Worm (Caenorhabditis elegans) whole organism, L4 larva: Measurements from ENCODE around the gene gst-17.

Source experiments
- F10B5.3 ChIP-seq: sonication (generic microtip); optimal IDR thresholded peaks from 2 replicates; lab custom pipeline; 2016; ENCODE audit warnings: mild to moderate bottlenecking, missing genetic modification characterization, missing compliant biosample characterization
- F37D6.2 ChIP-seq: sonication (generic microtip); optimal IDR thresholded peaks from 2 replicates; lab custom pipeline; 2016; ENCODE audit warnings: mild to moderate bottlenecking, missing genetic modification characterization, missing compliant biosample characterization
- F49E8.2 ChIP-seq: sonication (generic microtip); optimal IDR thresholded peaks from 2 replicates; lab custom pipeline; 2016; ENCODE audit warnings: missing compliant biosample characterization, mild to moderate bottlenecking, missing genetic modification characterization, borderline replicate concordance
- T20F7.1 ChIP-seq: fragments of 200-800 bp; sonication (Bioruptor generic); optimal IDR thresholded peaks from 2 replicates; lab custom pipeline; 2018; ENCODE audit warnings: mild to moderate bottlenecking, missing genetic modification characterization, missing compliant biosample characterization
- Y48G9A.11 ChIP-seq: fragments of 200-800 bp; sonication (Bioruptor generic); IDR thresholded peaks from 2 replicates; pipeline ENCODE4 v1.3.6; 2022; ENCODE audit warnings: missing genetic modification reagents, missing genetic modification characterization, missing compliant biosample characterization
- Y75B8A.6 ChIP-seq: fragments of 200-800 bp; sonication (Bioruptor generic); IDR thresholded peaks from 2 replicates; pipeline ENCODE4 v1.3.6; 2022; ENCODE audit warnings: missing genetic modification reagents, missing genetic modification characterization, missing compliant biosample characterization
- ZK337.2 ChIP-seq: fragments of 200-800 bp; sonication (Bioruptor generic); IDR thresholded peaks from 2 replicates; pipeline ENCODE4 v1.3.6; 2022; ENCODE audit warnings: missing genetic modification reagents, missing genetic modification characterization, missing compliant biosample characterization
- aha-1 ChIP-seq: fragments of 150-350 bp; peaks from one replicate; lab custom pipeline; 2014; ENCODE audit warnings: missing biosample characterization, missing genetic modification characterization
- aly-2 ChIP-seq: sonication (generic microtip); optimal IDR thresholded peaks from 2 replicates; lab custom pipeline; 2018; ENCODE audit warnings: missing biosample characterization, missing genetic modification characterization
- ceh-20 ChIP-seq: fragments of 200-800 bp; sonication (Bioruptor generic); IDR thresholded peaks from 2 replicates; pipeline ENCODE4 v1.3.6; 2022; ENCODE audit warnings: missing genetic modification reagents, missing genetic modification characterization, missing compliant biosample characterization
- ceh-32 ChIP-seq: sonication (generic microtip); optimal IDR thresholded peaks from 2 replicates; lab custom pipeline; 2016; ENCODE audit warnings: mild to moderate bottlenecking, missing genetic modification characterization, missing compliant biosample characterization; ENCODE audit not compliant: poor library complexity
- ceh-62 ChIP-seq: sonication (generic microtip); optimal IDR thresholded peaks from 2 replicates; lab custom pipeline; 2017; ENCODE audit warnings: missing biosample characterization, missing genetic modification characterization
- daf-12 ChIP-seq: fragments of 150-350 bp; optimal IDR thresholded peaks from 2 replicates; lab custom pipeline; 2014; ENCODE audit warnings: missing biosample characterization, missing genetic modification reagents, missing genetic modification characterization
- daf-19 ChIP-seq: fragments of 200-800 bp; sonication (Bioruptor generic); conservative IDR thresholded peaks from 2 replicates; pipeline ENCODE4 v1.3.6; 2022; ENCODE audit warnings: missing genetic modification characterization, missing compliant biosample characterization
- dmd-8 ChIP-seq: fragments of 200-800 bp; sonication (Bioruptor generic); IDR thresholded peaks from 2 replicates; pipeline ENCODE4 v1.3.6; 2022; ENCODE audit warnings: missing genetic modification characterization, missing compliant biosample characterization
- duxl-1 ChIP-seq: sonication (generic microtip); optimal IDR thresholded peaks from 2 replicates; lab custom pipeline; 2016; ENCODE audit warnings: mild to moderate bottlenecking, missing genetic modification characterization, moderate library complexity, missing compliant biosample characterization; ENCODE audit not compliant: poor library complexity
- dve-1 ChIP-seq: sonication (generic microtip); optimal IDR thresholded peaks from 2 replicates; lab custom pipeline; 2017; ENCODE audit warnings: antibody characterized with exemption, mild to moderate bottlenecking, missing genetic modification characterization, missing compliant biosample characterization; ENCODE audit not compliant: insufficient read depth
- egl-43 ChIP-seq: fragments of 200-800 bp; sonication (Bioruptor generic); IDR thresholded peaks from 2 replicates; pipeline ENCODE4 v1.3.6; 2022; ENCODE audit warnings: missing genetic modification reagents, missing genetic modification characterization, missing compliant biosample characterization
- fkh-10 ChIP-seq: fragments of 150-350 bp; optimal IDR thresholded peaks from 2 replicates; lab custom pipeline; 2014; ENCODE audit warnings: missing biosample characterization, missing genetic modification reagents, missing genetic modification characterization
- fos-1 ChIP-seq: fragments of 150-350 bp; optimal IDR thresholded peaks from 2 replicates; lab custom pipeline; 2014; ENCODE audit warnings: missing biosample characterization, missing genetic modification characterization
- gei-8 ChIP-seq: fragments of 200-800 bp; sonication (Bioruptor generic); optimal IDR thresholded peaks from 2 replicates; lab custom pipeline; 2018; ENCODE audit warnings: mild to moderate bottlenecking, missing genetic modification characterization, missing compliant biosample characterization
- lin-29 ChIP-seq: fragments of 200-800 bp; sonication (Bioruptor generic); IDR thresholded peaks from 2 replicates; pipeline ENCODE4 v1.3.6; 2022; ENCODE audit warnings: missing genetic modification reagents, missing genetic modification characterization, missing compliant biosample characterization
- lin-38 ChIP-seq: fragments of 200-800 bp; sonication (Bioruptor generic); IDR thresholded peaks from 2 replicates; pipeline ENCODE4 v1.3.6; 2022; ENCODE audit warnings: missing genetic modification reagents, missing genetic modification characterization, missing compliant biosample characterization
- lin-39 ChIP-seq: fragments of 150-350 bp; optimal IDR thresholded peaks from 2 replicates; lab custom pipeline; 2014; ENCODE audit warnings: missing biosample characterization, missing genetic modification reagents, missing genetic modification characterization
- lir-3 ChIP-seq: sonication (generic microtip); optimal IDR thresholded peaks from 2 replicates; lab custom pipeline; 2016; ENCODE audit warnings: mild to moderate bottlenecking, missing genetic modification characterization, missing compliant biosample characterization
- lsy-2 ChIP-seq, 2 experiments: fragments of 150-350 bp in 1 of 2; sonication (generic microtip) in 1 of 2; optimal IDR thresholded peaks; 2 replicates each; lab custom pipeline; 2014 to 2017; ENCODE audit warnings: missing biosample characterization in 2 of 2, missing genetic modification characterization in 2 of 2
- madf-5 ChIP-seq, 2 experiments: fragments of 200-800 bp; sonication (Bioruptor generic); IDR thresholded peaks; 2 replicates each; pipeline ENCODE4 v1.3.6; 2022; ENCODE audit warnings: missing compliant biosample characterization in 2 of 2, missing genetic modification characterization in 2 of 2
- mdl-1 ChIP-seq, 2 experiments: fragments of 150-350 bp in 1 of 2; sonication (generic microtip) in 1 of 2; optimal IDR thresholded peaks; 2 replicates each; lab custom pipeline; 2014 to 2017; ENCODE audit warnings: missing biosample characterization in 2 of 2, missing genetic modification characterization in 2 of 2
- mdt-29 ChIP-seq: fragments of 200-800 bp; sonication (Bioruptor generic); IDR thresholded peaks from 2 replicates; pipeline ENCODE4 v1.3.6; 2022; ENCODE audit warnings: missing genetic modification reagents, missing genetic modification characterization, missing compliant biosample characterization
- mes-2 ChIP-seq: sonication (generic microtip); optimal IDR thresholded peaks from 2 replicates; lab custom pipeline; 2016; ENCODE audit warnings: missing genotype, mild to moderate bottlenecking, missing genetic modification characterization, missing compliant biosample characterization; ENCODE audit not compliant: poor library complexity, severe bottlenecking
- nhr-102 ChIP-seq: sonication (generic microtip); optimal IDR thresholded peaks from 2 replicates; lab custom pipeline; 2016; ENCODE audit warnings: mild to moderate bottlenecking, missing genetic modification characterization, moderate library complexity, missing compliant biosample characterization
- nhr-111 ChIP-seq: fragments of 200-800 bp; sonication (Bioruptor generic); optimal IDR thresholded peaks from 2 replicates; lab custom pipeline; 2018; ENCODE audit warnings: mild to moderate bottlenecking, missing genetic modification characterization, missing compliant biosample characterization
- nhr-237 ChIP-seq: sonication (generic microtip); optimal IDR thresholded peaks from 2 replicates; lab custom pipeline; 2017; ENCODE audit warnings: missing biosample characterization, missing genetic modification characterization
- nhr-25 ChIP-seq: sonication (generic microtip); optimal IDR thresholded peaks from 2 replicates; lab custom pipeline; 2017; ENCODE audit warnings: missing genetic modification characterization, mild to moderate bottlenecking, missing compliant biosample characterization, antibody characterized with exemption, moderate library complexity, borderline replicate concordance; ENCODE audit not compliant: insufficient read depth
- nhr-28 ChIP-seq: fragments of 150-350 bp; optimal IDR thresholded peaks from 2 replicates; lab custom pipeline; 2014; ENCODE audit warnings: missing biosample characterization, missing genetic modification characterization
- nhr-41 ChIP-seq: fragments of 200-800 bp; sonication (Bioruptor generic); IDR thresholded peaks from 2 replicates; pipeline ENCODE4 v1.3.6; 2022; ENCODE audit warnings: missing genetic modification reagents, missing genetic modification characterization, missing compliant biosample characterization
- nhr-42 ChIP-seq: fragments of 200-800 bp; sonication (Bioruptor generic); IDR thresholded peaks from 2 replicates; pipeline ENCODE4 v1.3.6; 2022; ENCODE audit warnings: missing genetic modification characterization, missing compliant biosample characterization
- nhr-76 ChIP-seq: fragments of 150-350 bp; optimal IDR thresholded peaks from 2 replicates; lab custom pipeline; 2014; ENCODE audit warnings: missing biosample characterization, missing genetic modification characterization
- nhr-77 ChIP-seq: fragments of 150-350 bp; optimal IDR thresholded peaks from 2 replicates; lab custom pipeline; 2014; ENCODE audit warnings: missing biosample characterization, missing genetic modification characterization
- pha-4 ChIP-seq, 2 experiments: fragments of 150-350 bp in 1 of 2; fragments of 200-800 bp in 1 of 2; sonication (Bioruptor generic) in 1 of 2; IDR thresholded peaks in 1 of 2; optimal IDR thresholded peaks in 1 of 2; 2 replicates each; pipeline versions ENCODE4 v1.3.6 to Lab custom; 2014 to 2022; ENCODE audit warnings: missing genetic modification characterization in 2 of 2, missing genetic modification reagents in 2 of 2, missing biosample characterization in 1 of 2, missing compliant biosample characterization in 1 of 2
- rbr-2 ChIP-seq: sonication (generic microtip); optimal IDR thresholded peaks from 2 replicates; lab custom pipeline; 2016; ENCODE audit warnings: missing genotype, missing genetic modification characterization, missing compliant biosample characterization
- saeg-2 ChIP-seq: fragments of 200-800 bp; sonication (Bioruptor generic); IDR thresholded peaks from 2 replicates; pipeline ENCODE4 v1.3.6; 2022; ENCODE audit warnings: missing genetic modification reagents, missing genetic modification characterization, missing compliant biosample characterization
- set-16 ChIP-seq: fragments of 200-800 bp; sonication (Bioruptor generic); IDR thresholded peaks from 2 replicates; pipeline ENCODE4 v1.3.6; 2022; ENCODE audit warnings: missing genetic modification reagents, missing genetic modification characterization, missing compliant biosample characterization
- spr-3 ChIP-seq: fragments of 200-800 bp; sonication (Bioruptor generic); optimal IDR thresholded peaks from 2 replicates; lab custom pipeline; 2018; ENCODE audit warnings: mild to moderate bottlenecking, missing genetic modification characterization, missing compliant biosample characterization
- tag-97 ChIP-seq: fragments of 200-800 bp; sonication (Bioruptor generic); IDR thresholded peaks from 2 replicates; pipeline ENCODE4 v1.3.6; 2022; ENCODE audit warnings: missing genetic modification characterization, missing compliant biosample characterization
- unc-62 ChIP-seq, 3 experiments: fragments of 150-350 bp in 1 of 3; sonication (generic microtip); optimal IDR thresholded peaks in 2 of 3; peaks in 1 of 3; 1 replicate in 1 of 3; 2 replicates in 2 of 3; lab custom pipeline; 2014 to 2017; ENCODE audit warnings: missing biosample characterization in 3 of 3, missing genetic modification characterization in 3 of 3, missing genetic modification reagents in 3 of 3, missing genotype in 1 of 3
- vab-7 ChIP-seq: fragments of 200-800 bp; sonication (Bioruptor generic); IDR thresholded peaks from 2 replicates; pipeline ENCODE4 v1.3.6; 2022; ENCODE audit warnings: missing genetic modification reagents, missing genetic modification characterization, missing compliant biosample characterization
- zfp-3 ChIP-seq: fragments of 200-800 bp; sonication (Bioruptor generic); conservative IDR thresholded peaks from 2 replicates; pipeline ENCODE4 v1.3.6; 2022; ENCODE audit warnings: missing genetic modification reagents, missing genetic modification characterization, missing compliant biosample characterization
- zip-2 ChIP-seq: fragments of 150-350 bp; optimal IDR thresholded peaks from 2 replicates; lab custom pipeline; 2014; ENCODE audit warnings: missing biosample characterization, missing genetic modification characterization
- ztf-11 ChIP-seq: fragments of 150-350 bp; optimal IDR thresholded peaks from 2 replicates; lab custom pipeline; 2014; ENCODE audit warnings: missing biosample characterization, missing genetic modification characterization

The gst-17 gene

ce11 chrII:13638576-13638975, 8.0 kb upstream of the gst-17 start (continued):
- TF ChIP-seq F37D6.2 (tag; lab: Kevin White, UChicago) (no peak), Y75B8A.6 (GFP tag; lab: Robert Waterston, UW) (no peak), lin-38 (GFP tag; lab: Robert Waterston, UW) (no peak), ceh-62 (tag; lab: Kevin White, UChicago) (no peak), duxl-1 (no peak), aly-2 (tag; lab: Kevin White, UChicago) (no peak), vab-7 (GFP tag; lab: Robert Waterston, UW) (no peak), F49E8.2 (no peak), saeg-2 (no peak), nhr-111 (GFP tag; lab: Kevin White, UChicago) (no peak), ceh-32 (tag; lab: Kevin White, UChicago) (no peak), lir-3 (tag; lab: Kevin White, UChicago) (no peak), T20F7.1 (GFP tag; lab: Kevin White, UChicago) (no peak), dve-1 (tag; lab: Kevin White, UChicago) (peak; percentile 82), Y48G9A.11 (no peak), nhr-102 (peak; percentile 14), ZK337.2 (GFP tag; lab: Robert Waterston, UW) (no peak), nhr-25 (tag; lab: Kevin White, UChicago) (no peak), lin-29 (GFP tag; lab: Robert Waterston, UW) (no peak), nhr-42 (peak; percentile 76), nhr-41 (GFP tag; lab: Robert Waterston, UW) (no peak), ceh-20 (GFP tag; lab: Robert Waterston, UW) (no peak), aha-1 (tag; lab: Kevin White, UChicago) (peak; percentile 100), rbr-2 (tag; lab: Kevin White, UChicago) (no peak), tag-97 (no peak), nhr-28 (tag; lab: Kevin White, UChicago) (peak; percentile 75), fkh-10 (GFP tag; lab: Kevin White, UChicago) (no peak), gei-8 (GFP tag; lab: Kevin White, UChicago) (no peak), lsy-2 (tag; optimal IDR thresholded peaks at IDR 0.05; lab: Kevin White, UChicago) (peak in 1 of 2 experiments; percentile 50), pha-4 (GFP tag; IDR thresholded peaks at IDR 0.05; lab: Robert Waterston, UW) (no peak), pha-4 (tag; optimal IDR thresholded peaks at IDR 0.05; lab: Kevin White, UChicago) (no peak), dmd-8 (GFP tag; lab: Robert Waterston, UW) (no peak), zfp-3 (GFP tag; lab: Robert Waterston, UW) (no peak), madf-5 (GFP tag; IDR thresholded peaks at IDR 0.05; lab: Robert Waterston, UW) (no peak), spr-3 (GFP tag; lab: Kevin White, UChicago) (no peak), mes-2 (tag; lab: Kevin White, UChicago) (no peak), F10B5.3 (tag; lab: Kevin White, UChicago) (no peak), nhr-76 (no peak), fos-1 (tag; lab: Kevin White, UChicago) (no peak), egl-43 (GFP tag; lab: Robert Waterston, UW) (no peak), nhr-237 (no peak), ztf-11 (tag; lab: Kevin White, UChicago) (no peak), nhr-77 (tag; lab: Kevin White, UChicago) (peak; percentile 82), mdt-29 (GFP tag; lab: Robert Waterston, UW) (no peak), set-16 (GFP tag; lab: Robert Waterston, UW) (no peak), unc-62 (GFP tag; optimal IDR thresholded peaks at IDR 0.05 in 1 of 2; lab: Kevin White, UChicago) (peak in 1 of 2 experiments; percentile 68), unc-62 (tag; optimal IDR thresholded peaks at IDR 0.05; lab: Kevin White, UChicago) (no peak), mdl-1 (tag; optimal IDR thresholded peaks at IDR 0.05; lab: Kevin White, UChicago) (peak in 1 of 2 experiments; percentile 69), zip-2 (tag; lab: Kevin White, UChicago) (no peak), daf-12 (tag; lab: Kevin White, UChicago) (no peak), lin-39 (tag; lab: Kevin White, UChicago) (no peak), daf-19 (no peak)
